Fruit fly (Drosophila melanogaster) S2 (cell line): ENCODE results near the gene CG43137.

Experiments
- CG8478 ChIP-seq: fragments of >200 bp; optimal IDR thresholded peaks from 2 replicates; lab custom pipeline; 2018
- CTCF ChIP-seq, 2 experiments: fragments of >200 bp; optimal IDR thresholded peaks; 2 replicates each; lab custom pipeline; 2018

The CG43137 gene

dm6 chrX:5893165-5893564 lies 28.2 kb upstream of the CG43137 start:
- no peak for TF ChIP-seq CTCF (optimal IDR thresholded peaks at IDR 0.05; lab: Kevin White, UChicago)

- no peak for TF ChIP-seq CTCF (optimal IDR thresholded peaks at IDR 0.05; lab: Kevin White, UChicago)
- no peak for TF ChIP-seq CG8478 (lab: Kevin White, UChicago)
Observed at dm6 chrX:5892512-5892911, 27.6 kb upstream of the CG43137 start.

- TF ChIP-seq CG8478 (lab: Kevin White, UChicago): no peak
- no peak for TF ChIP-seq CTCF (optimal IDR thresholded peaks at IDR 0.05; lab: Kevin White, UChicago)
Observed at dm6 chrX:5891666-5892444, 26.9 kb upstream of the CG43137 start.

dm6 chrX:5888933-5889332 lies 24.0 kb upstream of the CG43137 start:
- no peak for TF ChIP-seq CTCF (optimal IDR thresholded peaks at IDR 0.05; lab: Kevin White, UChicago)
- TF ChIP-seq CG8478 (lab: Kevin White, UChicago): no peak

- TF ChIP-seq CTCF (optimal IDR thresholded peaks at IDR 0.05; lab: Kevin White, UChicago) (no peak), CG8478 (lab: Kevin White, UChicago) (no peak)
Observed at dm6 chrX:5888260-5888659, 23.3 kb upstream of the CG43137 start.

DNA sequence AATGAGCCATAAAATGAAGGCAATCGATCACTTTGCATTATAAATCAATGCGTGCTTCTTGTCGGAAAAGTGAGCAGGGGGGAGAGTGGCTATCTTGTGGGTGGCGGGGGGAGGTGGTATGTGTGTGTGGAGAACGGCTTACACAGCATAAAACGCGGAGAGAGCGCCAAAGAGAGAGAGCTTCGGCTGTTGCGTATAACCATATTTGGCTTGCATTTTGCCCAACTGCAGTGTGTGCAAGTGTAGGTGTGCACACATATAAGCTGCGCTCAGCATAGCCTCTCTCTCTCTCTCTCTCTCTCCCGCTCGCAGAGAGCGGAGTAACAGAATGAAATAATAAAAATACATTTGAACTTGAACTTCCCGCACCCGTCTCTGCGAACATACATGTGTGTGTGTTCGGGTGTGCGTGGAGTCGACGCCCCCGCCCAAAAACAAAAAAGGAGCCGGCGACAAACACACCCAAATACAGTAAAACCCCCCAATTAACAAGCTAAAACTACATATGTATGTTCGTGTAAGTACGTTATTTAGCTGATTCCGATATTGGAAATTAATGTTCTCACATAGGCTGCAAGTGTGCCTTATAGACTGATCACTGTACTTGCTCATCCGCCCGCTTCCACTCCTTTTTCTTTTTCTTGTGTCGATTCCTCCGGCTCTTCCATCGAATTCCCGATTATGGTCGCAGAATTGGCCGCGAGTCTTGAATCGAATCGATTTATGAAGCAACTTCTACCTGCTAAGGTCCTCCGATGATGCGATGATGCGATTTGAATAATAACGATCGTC lies 22.0 kb upstream of the CG43137 start:
- TF ChIP-seq CTCF (optimal IDR thresholded peaks at IDR 0.05; lab: Kevin White, UChicago) (no peak), CG8478 (lab: Kevin White, UChicago) (no peak)

dm6 chrX:5885973-5886372 lies 21.0 kb upstream of the CG43137 start:
- TF ChIP-seq CTCF (optimal IDR thresholded peaks at IDR 0.05; lab: Kevin White, UChicago) (no peak), CG8478 (lab: Kevin White, UChicago) (no peak)

DNA sequence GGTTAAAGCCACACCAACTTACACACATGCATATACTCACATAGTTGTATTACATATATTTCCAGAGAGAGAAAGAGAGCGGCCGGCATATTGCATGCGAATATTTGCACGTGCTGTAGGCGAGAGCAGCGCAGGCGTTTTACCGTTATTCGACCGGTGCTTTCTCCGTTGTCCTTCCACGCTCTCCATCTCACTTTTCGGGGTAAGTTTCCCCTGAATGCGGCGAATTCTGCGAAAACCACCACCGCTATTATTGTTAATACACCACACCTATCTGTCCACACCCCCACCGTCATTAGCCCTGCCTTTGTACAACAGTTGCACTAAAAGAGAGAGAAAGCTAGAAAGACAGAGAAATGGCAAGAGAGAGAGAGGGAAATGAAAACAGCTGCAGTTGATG lies 20.6 kb upstream of the CG43137 start:
- TF ChIP-seq CG8478 (lab: Kevin White, UChicago): no peak
- TF ChIP-seq CTCF (optimal IDR thresholded peaks at IDR 0.05; lab: Kevin White, UChicago): no peak

DNA sequence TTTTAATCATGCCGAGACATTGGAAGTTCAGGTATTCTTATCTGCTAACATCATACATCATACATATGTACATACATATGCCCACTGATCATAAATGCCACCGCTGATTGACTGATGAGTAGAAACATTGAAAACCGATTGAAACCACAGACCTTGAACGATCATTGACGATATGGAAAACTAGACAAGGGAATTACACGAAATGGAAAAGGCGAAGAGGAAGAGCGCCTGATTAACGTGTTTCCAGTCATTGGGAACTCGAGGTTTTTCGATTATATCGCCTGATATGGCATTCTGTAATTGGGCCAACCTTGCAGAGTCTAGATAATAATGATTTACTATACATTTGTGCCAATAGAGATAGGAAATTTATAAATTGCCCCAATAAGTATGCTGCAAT lies 19.9 kb upstream of the CG43137 start:
- TF ChIP-seq CG8478 (lab: Kevin White, UChicago) (no peak), CTCF (optimal IDR thresholded peaks at IDR 0.05; lab: Kevin White, UChicago) (no peak)

DNA sequence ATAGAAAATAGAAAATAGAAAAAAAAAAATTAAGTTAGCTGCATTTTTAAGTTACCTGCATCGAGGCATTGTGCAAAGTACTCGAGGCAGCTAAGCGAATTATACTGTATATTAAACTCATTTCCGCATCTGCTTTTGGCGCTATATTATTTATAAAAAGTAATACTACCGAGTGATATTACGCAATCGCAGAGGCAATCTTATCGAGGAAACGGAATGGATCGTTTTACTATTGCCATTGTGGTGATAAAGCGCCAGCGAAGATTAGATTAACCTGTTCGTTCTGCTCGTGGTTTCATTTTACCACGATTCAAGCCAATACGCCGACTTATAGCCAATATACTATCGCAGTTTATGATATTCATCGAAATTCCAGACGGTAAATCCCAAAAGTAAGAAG lies 19.3 kb upstream of the CG43137 start:
- TF ChIP-seq CG8478 (lab: Kevin White, UChicago) (no peak), CTCF (optimal IDR thresholded peaks at IDR 0.05; lab: Kevin White, UChicago) (no peak)

DNA sequence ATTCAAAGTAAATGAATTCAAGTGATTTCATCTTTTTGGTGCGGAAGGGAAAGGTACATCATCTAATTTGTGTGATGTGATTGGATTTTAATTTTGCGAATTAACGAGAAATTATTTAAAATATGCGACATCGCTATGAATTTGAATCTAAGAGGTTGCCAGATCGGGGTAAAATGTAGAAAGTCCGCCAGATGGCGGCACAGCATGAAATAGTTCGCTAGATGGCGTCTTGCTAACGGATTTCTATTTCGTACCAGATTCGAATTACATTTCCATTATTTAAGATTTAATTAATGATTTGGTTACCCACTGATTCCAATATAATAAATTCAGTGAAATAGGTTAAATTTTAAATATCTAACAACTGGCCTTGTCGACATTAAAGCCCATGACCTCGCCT lies 18.4 kb upstream of the CG43137 start:
- TF ChIP-seq CTCF (optimal IDR thresholded peaks at IDR 0.05; lab: Kevin White, UChicago) (peak; percentile 95 to 97), CG8478 (lab: Kevin White, UChicago) (no peak)

DNA sequence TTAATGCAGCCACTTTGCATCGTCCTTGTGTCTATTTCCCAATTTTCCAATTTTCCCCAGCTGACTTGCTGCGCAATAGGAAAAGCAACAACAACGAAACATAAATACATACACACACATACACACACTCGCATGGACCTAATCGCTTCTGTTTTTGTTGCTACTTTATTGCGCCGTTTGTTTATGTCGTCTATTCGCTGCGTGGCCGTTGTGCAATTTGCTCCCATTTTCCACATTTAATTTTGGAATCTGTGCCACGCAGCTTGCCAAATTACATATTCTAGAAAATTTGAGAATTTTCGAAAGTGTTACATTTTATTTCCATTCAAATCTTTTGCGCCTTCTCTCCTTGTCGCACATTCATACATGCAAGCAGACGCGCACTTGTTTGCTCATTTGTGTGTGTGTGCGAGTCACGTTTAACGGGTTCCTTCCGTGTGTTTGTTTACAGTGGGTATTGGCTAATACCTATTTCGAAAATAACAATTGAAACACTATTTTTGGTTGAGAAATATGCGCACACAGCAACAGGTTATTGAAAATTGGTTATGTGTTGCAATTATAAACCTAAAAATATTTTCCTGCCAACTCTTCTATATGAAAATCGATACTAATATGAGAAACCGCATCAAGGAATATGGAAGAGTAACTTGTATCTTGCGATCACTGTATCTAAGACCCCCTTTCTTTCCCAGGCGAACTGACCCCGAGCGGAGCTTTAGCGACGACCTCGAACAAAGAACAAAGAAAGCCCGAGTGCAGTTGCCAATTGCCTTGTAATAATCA lies 15.4 kb upstream of the CG43137 start:
- TF ChIP-seq CTCF (optimal IDR thresholded peaks at IDR 0.05; lab: Kevin White, UChicago) (no peak), CG8478 (lab: Kevin White, UChicago) (no peak)

DNA sequence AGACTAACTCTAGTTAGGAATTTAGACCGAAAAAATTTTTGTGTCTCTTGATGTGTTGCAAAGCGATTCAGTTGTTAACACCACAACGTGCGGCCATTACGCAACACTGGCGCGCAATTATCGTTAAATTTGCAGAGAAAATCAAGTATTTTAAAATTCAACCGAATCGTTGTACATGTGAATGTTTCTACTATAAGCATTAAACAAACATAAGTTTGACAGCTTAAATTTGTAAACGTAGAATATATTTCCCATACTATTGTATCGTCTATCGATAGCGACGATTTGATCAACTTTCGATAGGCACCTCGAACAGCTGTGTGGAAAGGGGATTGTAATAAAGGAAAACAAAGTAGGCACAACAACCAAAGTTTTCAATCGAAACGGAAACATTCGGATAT lies 14.6 kb upstream of the CG43137 start, which contains the start of the genes Usp30 and CG16721:
TSS of gene Usp30 (minus strand) at position 245 of the 401 bp plus-strand sequence.
TSS of gene CG16721 (plus strand) at position 327 of the 401 bp plus-strand sequence.
- TF ChIP-seq CG8478 (lab: Kevin White, UChicago) (no peak), CTCF (optimal IDR thresholded peaks at IDR 0.05; lab: Kevin White, UChicago) (no peak)

dm6 chrX:5876584-5876983 lies 11.6 kb upstream of the CG43137 start, which contains the start of gene mof:
mof (minus strand) TSS chrX:5876853.
- TF ChIP-seq CG8478 (lab: Kevin White, UChicago) (no peak), CTCF (optimal IDR thresholded peaks at IDR 0.05; lab: Kevin White, UChicago) (no peak)
